Fruit fly (Drosophila melanogaster) whole organism, prepupa: ENCODE results near the gene CG9098.

Source experiments
- Blimp-1 ChIP-seq: fragments of 200-800 bp; sonication (Bioruptor generic); optimal IDR thresholded peaks from 3 replicates; lab custom pipeline; 2017; ENCODE audit warnings: missing biosample characterization, missing genetic modification characterization, mild to moderate bottlenecking, moderate library complexity, missing genetic modification reagents
- CG11762 ChIP-seq: fragments of 200-800 bp; sonication (Bioruptor generic); optimal IDR thresholded peaks from 3 replicates; lab custom pipeline; 2016; ENCODE audit warnings: missing biosample characterization, missing genetic modification characterization; ENCODE audit not compliant: insufficient read depth
- CG15336 ChIP-seq: fragments of 200-800 bp; sonication (Bioruptor generic); IDR thresholded peaks from 2 replicates; pipeline ENCODE4 v1.3.6; 2022; ENCODE audit warnings: missing biosample characterization, missing genetic modification characterization
- CG1621 ChIP-seq: fragments of 200-800 bp; sonication (Bioruptor generic); optimal IDR thresholded peaks from 3 replicates; lab custom pipeline; 2018; ENCODE audit warnings: missing biosample characterization, mild to moderate bottlenecking, missing genetic modification characterization
- CG16779 ChIP-seq: fragments of 200-800 bp; sonication (Bioruptor generic); optimal IDR thresholded peaks from 3 replicates; lab custom pipeline; 2017; ENCODE audit warnings: missing biosample characterization, mild to moderate bottlenecking, missing genetic modification characterization
- CG31627 ChIP-seq: fragments of 200-800 bp; sonication (Bioruptor generic); optimal IDR thresholded peaks from 3 replicates; lab custom pipeline; 2016; ENCODE audit warnings: missing biosample characterization, missing genetic modification characterization
- CG3919 ChIP-seq: fragments of 200-800 bp; sonication (Bioruptor generic); optimal IDR thresholded peaks from 3 replicates; lab custom pipeline; 2016; ENCODE audit warnings: missing biosample characterization, missing genetic modification characterization
- CG4318 ChIP-seq: fragments of 200-800 bp; sonication (Bioruptor generic); optimal IDR thresholded peaks from 3 replicates; lab custom pipeline; 2017; ENCODE audit warnings: missing biosample characterization, mild to moderate bottlenecking, missing genetic modification characterization
- CG6276 ChIP-seq: fragments of 200-800 bp; sonication (Bioruptor generic); optimal IDR thresholded peaks from 2 replicates; lab custom pipeline; 2017; ENCODE audit warnings: missing biosample characterization, mild to moderate bottlenecking, missing genetic modification characterization
- CG6792 ChIP-seq: fragments of 200-800 bp; sonication (Bioruptor generic); optimal IDR thresholded peaks from 3 replicates; lab custom pipeline; 2016; ENCODE audit warnings: missing biosample characterization, missing genetic modification characterization
- CG6854 ChIP-seq: fragments of 200-800 bp; sonication (Bioruptor generic); optimal IDR thresholded peaks from 2 replicates; lab custom pipeline; 2017; ENCODE audit warnings: missing biosample characterization, mild to moderate bottlenecking, missing genetic modification characterization
- CG7368 ChIP-seq: fragments of 200-800 bp; sonication (Bioruptor generic); optimal IDR thresholded peaks from 3 replicates; lab custom pipeline; 2016; ENCODE audit warnings: missing biosample characterization, missing genetic modification characterization
- CG8319 ChIP-seq: fragments of 200-800 bp; sonication (Bioruptor generic); optimal IDR thresholded peaks from 3 replicates; lab custom pipeline; 2016; ENCODE audit warnings: missing biosample characterization, missing genetic modification characterization
- CG8632 ChIP-seq: fragments of 200-800 bp; sonication (Bioruptor generic); optimal IDR thresholded peaks from 3 replicates; lab custom pipeline; 2016; ENCODE audit warnings: missing biosample characterization, missing genetic modification characterization
- CG9139 ChIP-seq: fragments of 200-800 bp; sonication (Bioruptor generic); optimal IDR thresholded peaks from 3 replicates; lab custom pipeline; 2017; ENCODE audit warnings: missing biosample characterization, mild to moderate bottlenecking, missing genetic modification characterization
- Eip75B ChIP-seq: fragments of 200-800 bp; sonication (Bioruptor generic); optimal IDR thresholded peaks from 3 replicates; lab custom pipeline; 2016; ENCODE audit warnings: missing biosample characterization, missing genetic modification characterization
- Eip78C ChIP-seq: fragments of 200-800 bp; sonication (Bioruptor generic); peaks from one replicate; lab custom pipeline; 2016; ENCODE audit warnings: missing biosample characterization, missing genetic modification characterization
- Eip93F ChIP-seq: fragments of 200-800 bp; sonication (Bioruptor generic); optimal IDR thresholded peaks from 2 replicates; lab custom pipeline; 2016; ENCODE audit warnings: missing biosample characterization, mild to moderate bottlenecking, missing genetic modification characterization
- Ets21C ChIP-seq: fragments of 200-800 bp; sonication (Bioruptor generic); optimal IDR thresholded peaks from 3 replicates; lab custom pipeline; 2016; ENCODE audit warnings: missing biosample characterization, missing genetic modification characterization
- Ets96B ChIP-seq: fragments of 200-800 bp; optimal IDR thresholded peaks from 2 replicates; lab custom pipeline; 2019; ENCODE audit warnings: missing biosample characterization, mild to moderate bottlenecking, missing genetic modification characterization, moderate library complexity
- Hr38 ChIP-seq: sonication (Bioruptor generic); optimal IDR thresholded peaks from 2 replicates; lab custom pipeline; 2016; ENCODE audit warnings: missing biosample characterization, missing genetic modification characterization
- Hr39 ChIP-seq: fragments of 200-800 bp; sonication (Bioruptor generic); optimal IDR thresholded peaks from 2 replicates; lab custom pipeline; 2016; ENCODE audit warnings: missing biosample characterization, missing genetic modification characterization
- Hr4 ChIP-seq: fragments of 200-800 bp; sonication (Bioruptor generic); optimal IDR thresholded peaks from 3 replicates; lab custom pipeline; 2016; ENCODE audit warnings: missing biosample characterization, missing genetic modification characterization
- Smox ChIP-seq: fragments of 200-800 bp; sonication (Bioruptor generic); optimal IDR thresholded peaks from 3 replicates; lab custom pipeline; 2016; ENCODE audit warnings: missing biosample characterization, missing genetic modification characterization
- Sox102F ChIP-seq: fragments of 200-800 bp; sonication (Bioruptor generic); optimal IDR thresholded peaks from 2 replicates; lab custom pipeline; 2016; ENCODE audit warnings: missing biosample characterization, mild to moderate bottlenecking, missing genetic modification characterization
- Sox14 ChIP-seq: fragments of 200-800 bp; sonication (Bioruptor generic); optimal IDR thresholded peaks from 3 replicates; lab custom pipeline; 2016; ENCODE audit warnings: missing biosample characterization, missing genetic modification characterization
- Sox15 ChIP-seq: fragments of 200-800 bp; sonication (Bioruptor generic); optimal IDR thresholded peaks from 3 replicates; lab custom pipeline; 2016; ENCODE audit warnings: missing biosample characterization, missing genetic modification characterization
- acj6 ChIP-seq: fragments of 200-800 bp; sonication (Bioruptor generic); optimal IDR thresholded peaks from 3 replicates; lab custom pipeline; 2016; ENCODE audit warnings: missing biosample characterization, missing genetic modification characterization
- cyc ChIP-seq: fragments of 200-800 bp; sonication (Bioruptor generic); optimal IDR thresholded peaks from 3 replicates; lab custom pipeline; 2016; ENCODE audit warnings: missing biosample characterization, missing genetic modification characterization
- dac ChIP-seq: fragments of 200-800 bp; sonication (Bioruptor generic); optimal IDR thresholded peaks from 2 replicates; lab custom pipeline; 2017; ENCODE audit warnings: missing biosample characterization, mild to moderate bottlenecking, missing genetic modification characterization
- eg ChIP-seq: fragments of 200-800 bp; sonication (Bioruptor generic); IDR thresholded peaks from 3 replicates; pipeline ENCODE4 v1.3.6; 2022; ENCODE audit warnings: missing biosample characterization, missing genetic modification characterization
- esn ChIP-seq: fragments of 200-800 bp; sonication (Bioruptor generic); optimal IDR thresholded peaks from 2 replicates; lab custom pipeline; 2016; ENCODE audit warnings: missing biosample characterization, mild to moderate bottlenecking, missing genetic modification characterization, moderate library complexity
- fkh ChIP-seq: fragments of 200-800 bp; sonication (Bioruptor generic); optimal IDR thresholded peaks from 3 replicates; lab custom pipeline; 2017; ENCODE audit warnings: missing biosample characterization, mild to moderate bottlenecking, missing genetic modification characterization, moderate library complexity
- lz ChIP-seq: fragments of 200-800 bp; sonication (Bioruptor generic); optimal IDR thresholded peaks from 3 replicates; lab custom pipeline; 2016; ENCODE audit warnings: missing biosample characterization, missing genetic modification characterization
- pdm3 ChIP-seq: fragments of 200-800 bp; sonication (Bioruptor generic); optimal IDR thresholded peaks from 3 replicates; lab custom pipeline; 2016; ENCODE audit warnings: missing biosample characterization, missing genetic modification characterization
- ss ChIP-seq, 2 experiments: fragments of 200-800 bp; sonication (Bioruptor generic); optimal IDR thresholded peaks; 2 replicates in 1 of 2; 3 replicates in 1 of 2; lab custom pipeline; 2017 to 2018; ENCODE audit warnings: mild to moderate bottlenecking in 2 of 2, missing biosample characterization in 2 of 2, missing genetic modification characterization in 2 of 2, moderate library complexity in 1 of 2
- topi ChIP-seq: fragments of 200-800 bp; sonication (Bioruptor generic); optimal IDR thresholded peaks from 3 replicates; lab custom pipeline; 2016; ENCODE audit warnings: missing biosample characterization, missing genetic modification characterization
- vri ChIP-seq: fragments of 200-800 bp; sonication (Bioruptor generic); optimal IDR thresholded peaks from 3 replicates; lab custom pipeline; 2016; ENCODE audit warnings: missing biosample characterization, mild to moderate bottlenecking, missing genetic modification characterization

CG9098 gene

dm6 chr2L:6047528-6048160, 35.5 kb upstream of the CG9098 start, which contains the start of gene IPIP (continued):
- TF ChIP-seq CG8319 (GFP tag; lab: Kevin White, UChicago) = peak; percentile 14
- no peak for TF ChIP-seq dac (GFP tag; lab: Kevin White, UChicago)
- TF ChIP-seq eg (GFP tag; lab: Robert Waterston, UW) = no peak; the same call in 2 of the 3 replicates
- TF ChIP-seq Hr4 (GFP tag; lab: Kevin White, UChicago) = peak; percentile 12
- TF ChIP-seq CG3919 = peak; percentile 62
- no peak for TF ChIP-seq Smox (GFP tag; lab: Kevin White, UChicago)
- no peak for TF ChIP-seq Sox15 (GFP tag; lab: Kevin White, UChicago)
- peak; percentile 11 for TF ChIP-seq CG6792 (GFP tag; lab: Kevin White, UChicago)
- TF ChIP-seq Sox14 (GFP tag; lab: Kevin White, UChicago) = peak; percentile 29
- no peak for TF ChIP-seq CG11762 (GFP tag; lab: Kevin White, UChicago)
- TF ChIP-seq Eip78C (GFP tag; lab: Kevin White, UChicago) = peak; percentile 43
- peak; percentile 30 for TF ChIP-seq Hr39 (GFP tag; lab: Kevin White, UChicago)
- TF ChIP-seq Sox102F (GFP tag; lab: Kevin White, UChicago) = peak; percentile 28
- no peak for TF ChIP-seq CG7368 (GFP tag; lab: Kevin White, UChicago)
- no peak for TF ChIP-seq CG4318 (GFP tag; lab: Kevin White, UChicago)
- peak; percentile 51 for TF ChIP-seq Blimp-1 (GFP tag; lab: Kevin White, UChicago)
- no peak for TF ChIP-seq CG9139 (GFP tag; lab: Kevin White, UChicago)
- TF ChIP-seq cyc (GFP tag; lab: Kevin White, UChicago) = peak; percentile 25
- no peak for TF ChIP-seq CG6276 (GFP tag; lab: Kevin White, UChicago)
- TF ChIP-seq lz = peak; percentile 18
- TF ChIP-seq fkh (GFP tag; lab: Kevin White, UChicago) = no peak
- peak; percentile 29 for TF ChIP-seq topi (GFP tag; lab: Kevin White, UChicago)
- no peak for TF ChIP-seq Hr38 (GFP tag; lab: Kevin White, UChicago)
- no peak for TF ChIP-seq Eip93F (GFP tag; lab: Kevin White, UChicago)
- no peak for TF ChIP-seq pdm3 (GFP tag; lab: Kevin White, UChicago)
- TF ChIP-seq CG8632 = no peak
- TF ChIP-seq acj6 (GFP tag; lab: Kevin White, UChicago) = no peak
- TF ChIP-seq vri (GFP tag; lab: Kevin White, UChicago) = peak; percentile 64
- TF ChIP-seq ss (GFP tag; optimal IDR thresholded peaks at IDR 0.05; lab: Kevin White, UChicago) = peak in 1 of 2 experiments; percentile 15
- no peak for TF ChIP-seq CG6854 (GFP tag; lab: Kevin White, UChicago)
- TF ChIP-seq esn (GFP tag; lab: Kevin White, UChicago) = peak; percentile 26
- TF ChIP-seq CG1621 (tag; lab: Kevin White, UChicago) = peak; percentile 22
- peak; percentile 17 for TF ChIP-seq Eip75B
- no peak for TF ChIP-seq Ets96B (tag; lab: Kevin White, UChicago)
- no peak for TF ChIP-seq CG16779

dm6 chr2L:6046865-6047264, 34.7 kb upstream of the CG9098 start:
- TF ChIP-seq CG15336 (no peak), Hr39 (GFP tag; lab: Kevin White, UChicago) (no peak), topi (GFP tag; lab: Kevin White, UChicago) (no peak), Ets21C (GFP tag; lab: Kevin White, UChicago) (no peak), Eip75B (no peak), CG31627 (GFP tag; lab: Kevin White, UChicago) (no peak), CG6792 (GFP tag; lab: Kevin White, UChicago) (no peak)
